Worm (Caenorhabditis elegans): ENCODE results near the gene alkb-7.

Gene alkb-7

ce11 chrII:12768167-12768712 lies 19.7 kb downstream of the alkb-7 start, which contains the start of the genes vps-2 and tiar-2:
vps-2 (minus strand) TSS chrII:12768217.
tiar-2 (plus strand) TSS chrII:12768686.
- peak; percentile 48 for TF ChIP-seq lsy-2 (tag; optimal IDR thresholded peaks at IDR 0.05)
- no peak for TF ChIP-seq lin-13 (tag; optimal IDR thresholded peaks at IDR 0.05)
- peak; percentile 55 for TF ChIP-seq nhr-237 (tag; optimal IDR thresholded peaks at IDR 0.05)
- peak; percentile 89 for TF ChIP-seq ces-1 (GFP tag; optimal IDR thresholded peaks at IDR 0.05)

DNA sequence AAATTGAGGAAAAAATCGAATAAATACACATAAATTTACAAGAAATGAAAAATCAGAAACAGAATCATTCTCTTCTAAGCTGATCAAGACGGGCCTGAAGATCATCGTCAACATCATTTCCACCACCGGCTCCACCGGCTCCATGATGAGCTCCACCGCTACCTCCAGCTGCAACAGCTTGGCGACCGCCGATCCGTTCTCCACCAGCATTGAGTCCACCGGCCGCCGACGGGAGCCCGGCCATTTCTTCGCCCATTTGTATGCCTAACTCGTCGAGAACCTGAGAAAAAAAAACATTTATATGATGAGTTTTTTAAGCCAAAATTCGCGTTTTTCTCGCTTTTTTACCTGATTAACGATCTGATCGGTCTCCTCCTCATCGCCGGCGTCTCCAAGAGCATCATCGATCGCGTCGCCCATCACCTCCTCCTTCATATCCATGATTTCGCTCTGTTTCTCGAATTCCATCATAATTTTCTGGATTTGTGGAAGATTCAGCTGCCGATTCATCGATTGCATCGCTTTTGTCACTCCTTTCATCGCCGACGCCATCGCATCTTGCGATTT lies 20.6 kb downstream of the alkb-7 start:
- TF ChIP-seq unc-39 (tag; optimal IDR thresholded peaks at IDR 0.05): no peak
- no peak for TF ChIP-seq M03D4.4 (tag; optimal IDR thresholded peaks at IDR 0.05)
- TF ChIP-seq mep-1 (tag; optimal IDR thresholded peaks at IDR 0.05): no peak
- TF ChIP-seq sptf-1 (tag; optimal IDR thresholded peaks at IDR 0.05): no peak
- TF ChIP-seq unc-62 (GFP tag; optimal IDR thresholded peaks at IDR 0.05): no peak
- TF ChIP-seq snpc-4 (tag; optimal IDR thresholded peaks at IDR 0.05): no peak
- TF ChIP-seq bed-3 (GFP tag; optimal IDR thresholded peaks at IDR 0.05): no peak
- no peak for TF ChIP-seq elt-3 (tag; optimal IDR thresholded peaks at IDR 0.05)
- TF ChIP-seq nhr-76 (tag; optimal IDR thresholded peaks at IDR 0.05): no peak
- no peak for TF ChIP-seq nhr-237 (tag; optimal IDR thresholded peaks at IDR 0.05)
- no peak for TF ChIP-seq tbx-8 (GFP tag; optimal IDR thresholded peaks at IDR 0.05)
- TF ChIP-seq flh-1 (GFP tag; optimal IDR thresholded peaks at IDR 0.05): no peak
- TF ChIP-seq ceh-43 (GFP tag; optimal IDR thresholded peaks at IDR 0.05): no peak

DNA sequence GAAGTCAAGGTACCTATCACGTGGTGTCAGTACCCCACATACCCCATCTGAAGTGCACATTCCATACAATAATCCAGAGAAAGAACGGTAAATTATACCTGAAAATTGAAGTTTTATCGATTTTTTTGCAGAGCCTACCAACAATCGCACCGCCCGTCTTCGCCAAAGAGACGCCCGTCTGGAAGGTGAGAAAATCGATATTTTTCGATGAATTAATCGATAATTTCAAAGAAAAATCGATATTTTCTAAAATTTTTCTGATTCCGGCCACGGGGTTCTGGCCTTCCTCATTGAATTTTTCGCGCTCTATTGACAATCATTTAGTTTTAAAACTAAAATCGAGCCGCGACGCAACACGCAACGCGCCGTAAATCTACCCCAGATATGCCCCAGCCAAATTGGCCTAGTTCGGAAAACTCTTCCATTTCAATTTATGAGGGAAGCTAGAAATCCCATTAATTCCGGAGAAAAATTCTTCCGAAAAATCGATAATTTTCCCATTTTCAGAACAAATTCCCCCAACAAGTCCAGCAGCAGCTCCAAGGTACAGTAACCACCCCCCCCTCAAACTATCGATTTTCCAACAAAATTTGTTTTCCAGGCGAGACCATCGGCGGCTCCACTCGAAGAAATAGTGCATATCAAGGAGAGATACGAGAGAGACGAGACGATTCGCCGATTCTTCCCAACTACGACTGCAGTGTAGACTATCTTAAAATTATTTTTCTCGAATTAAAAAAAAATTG lies 21.3 kb downstream of the alkb-7 start:
- no peak for TF ChIP-seq zip-8 (tag; optimal IDR thresholded peaks at IDR 0.05)
- TF ChIP-seq elt-3 (tag; optimal IDR thresholded peaks at IDR 0.05): no peak

- TF ChIP-seq nhr-12 (tag; optimal IDR thresholded peaks at IDR 0.05) (no peak), bed-3 (GFP tag; optimal IDR thresholded peaks at IDR 0.05) (no peak), pha-4 (tag; optimal IDR thresholded peaks at IDR 0.05) (no peak), zip-8 (tag; optimal IDR thresholded peaks at IDR 0.05) (no peak), ham-2 (GFP tag; optimal IDR thresholded peaks at IDR 0.05) (no peak), tbx-8 (GFP tag; optimal IDR thresholded peaks at IDR 0.05) (no peak), nhr-2 (tag; optimal IDR thresholded peaks at IDR 0.05) (no peak), sptf-1 (tag; optimal IDR thresholded peaks at IDR 0.05) (no peak), sem-2 (GFP tag; optimal IDR thresholded peaks at IDR 0.05) (no peak), ceh-43 (GFP tag; optimal IDR thresholded peaks at IDR 0.05) (no peak), snpc-4 (tag; optimal IDR thresholded peaks at IDR 0.05) (no peak), mep-1 (tag; optimal IDR thresholded peaks at IDR 0.05) (no peak), unc-120 (tag; optimal IDR thresholded peaks at IDR 0.05; ENCODE audit: poor library complexity, severe bottlenecking) (no peak), ceh-39 (tag; optimal IDR thresholded peaks at IDR 0.05) (no peak)
Measured at ce11 chrII:12764476-12764875, 23.5 kb downstream of the alkb-7 start.

DNA sequence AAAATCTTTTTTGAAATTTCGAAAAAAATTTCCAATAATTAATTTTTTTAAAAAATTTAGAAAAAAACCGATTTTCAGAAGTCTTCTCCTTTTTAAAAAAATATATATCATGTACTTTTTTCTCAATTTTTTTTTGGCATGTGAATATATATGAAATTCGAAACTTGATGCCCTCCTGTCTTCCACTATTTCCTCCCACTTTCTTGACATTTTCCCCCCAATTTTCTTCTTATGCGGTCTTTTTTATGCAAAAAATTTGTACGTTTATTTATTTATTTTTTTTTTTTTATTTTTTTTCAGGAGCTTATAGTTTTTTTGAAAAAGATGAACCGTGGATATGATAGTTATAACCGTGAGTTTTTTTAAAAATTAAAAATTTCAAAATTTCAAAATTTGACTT lies 27.5 kb downstream of the alkb-7 start, which contains the start of gene cnp-2:
cnp-2 (plus strand) TSS at position 301 of the 400 bp plus-strand sequence.
- TF ChIP-seq cnd-1 (tag; optimal IDR thresholded peaks at IDR 0.05) (no peak), nhr-12 (tag; optimal IDR thresholded peaks at IDR 0.05) (no peak), ceh-83 (GFP tag; optimal IDR thresholded peaks at IDR 0.05) (no peak), ces-1 (GFP tag; optimal IDR thresholded peaks at IDR 0.05) (no peak), unc-62 (GFP tag; optimal IDR thresholded peaks at IDR 0.05) (no peak), blmp-1 (tag; optimal IDR thresholded peaks at IDR 0.05) (no peak), M03D4.4 (tag; optimal IDR thresholded peaks at IDR 0.05) (no peak), pha-4 (tag; optimal IDR thresholded peaks at IDR 0.05) (no peak), unc-39 (tag; optimal IDR thresholded peaks at IDR 0.05) (no peak), nhr-28 (tag; optimal IDR thresholded peaks at IDR 0.05) (no peak), hlh-1 (tag; optimal IDR thresholded peaks at IDR 0.05) (no peak), sptf-1 (tag; optimal IDR thresholded peaks at IDR 0.05) (no peak), unc-120 (tag; optimal IDR thresholded peaks at IDR 0.05; ENCODE audit: poor library complexity, severe bottlenecking) (no peak), drap-1 (GFP tag; optimal IDR thresholded peaks at IDR 0.05) (no peak), flh-1 (GFP tag; optimal IDR thresholded peaks at IDR 0.05) (no peak), mep-1 (tag; optimal IDR thresholded peaks at IDR 0.05) (no peak), nhr-2 (tag; optimal IDR thresholded peaks at IDR 0.05) (no peak), snpc-4 (tag; optimal IDR thresholded peaks at IDR 0.05) (no peak), ham-2 (GFP tag; optimal IDR thresholded peaks at IDR 0.05) (no peak), zip-8 (tag; optimal IDR thresholded peaks at IDR 0.05) (no peak)
